Worm (Caenorhabditis elegans): ENCODE measurements around the gene maph-9.

Gene maph-9

DNA sequence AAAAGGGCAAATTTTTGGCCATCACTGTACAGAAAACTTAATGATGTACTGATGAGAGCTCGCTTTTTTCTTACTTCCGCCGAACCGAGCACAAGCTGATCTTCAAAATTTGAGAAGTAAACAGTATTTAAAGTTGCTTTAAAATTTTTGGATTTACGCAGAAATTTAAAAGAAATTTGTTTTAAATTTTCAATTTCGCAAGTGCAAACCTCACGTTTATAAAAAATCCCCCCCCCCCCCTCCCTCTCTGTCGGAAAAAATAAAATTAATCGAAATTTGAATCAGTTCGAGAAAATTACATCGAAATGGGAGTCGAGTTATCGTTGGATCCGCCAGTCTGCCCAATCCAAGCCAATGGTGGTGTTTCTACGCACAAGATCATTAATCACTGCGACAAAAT is 3.1 kb upstream of the maph-9 start, which contains the start of gene C34D4.3:
Gene C34D4.3, plus strand, starts transcription at position 301 of the 400 bp plus-strand sequence.
- TF ChIP-seq aha-1 (tag) (peak; percentile 10), mxl-3 (GFP tag; optimal IDR thresholded peaks at IDR 0.05) (no peak)

DNA sequence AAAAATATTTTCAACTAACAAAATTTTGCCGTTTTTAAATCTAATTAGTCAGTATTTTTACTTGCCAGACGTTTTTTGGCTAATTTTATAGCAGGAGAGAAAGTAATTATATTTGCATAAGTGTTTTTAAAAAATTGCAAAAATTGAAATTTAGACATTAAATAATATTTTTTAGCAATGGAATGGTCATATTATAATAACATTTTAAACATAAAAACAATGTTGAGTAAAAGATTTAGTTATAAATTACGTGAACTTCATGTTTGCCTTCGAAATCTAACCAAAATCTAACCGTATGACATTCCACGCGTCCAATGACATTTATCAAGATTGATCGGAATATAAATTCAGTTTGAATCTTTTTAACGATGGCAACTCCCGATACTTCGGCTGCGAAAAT is 2.1 kb upstream of the maph-9 start, which contains the start of gene C34D4.2:
Gene C34D4.2, plus strand, starts transcription at position 301 of the 400 bp plus-strand sequence.
- no peak for TF ChIP-seq nhr-41 (GFP tag; IDR thresholded peaks at IDR 0.05)
- TF ChIP-seq ztf-11 (tag; optimal IDR thresholded peaks at IDR 0.05): no peak
- TF ChIP-seq F10B5.3 (tag; optimal IDR thresholded peaks at IDR 0.05): no peak
- no peak for TF ChIP-seq T20F7.1 (GFP tag; optimal IDR thresholded peaks at IDR 0.05)
- no peak for TF ChIP-seq ZK546.5 (tag; optimal IDR thresholded peaks at IDR 0.05)
- TF ChIP-seq daf-12 (tag; optimal IDR thresholded peaks at IDR 0.05): no peak
- no peak for TF ChIP-seq lin-39 (tag; optimal IDR thresholded peaks at IDR 0.05)
- no peak for TF ChIP-seq D1046.2 (GFP tag; IDR thresholded peaks at IDR 0.05)
- TF ChIP-seq lim-7 (GFP tag; IDR thresholded peaks at IDR 0.05): no peak
- no peak for TF ChIP-seq Y105C5A.15 (GFP tag; IDR thresholded peaks at IDR 0.05)
- TF ChIP-seq snpc-4 (tag; optimal IDR thresholded peaks at IDR 0.05): no peak
- TF ChIP-seq ceh-62 (tag; optimal IDR thresholded peaks at IDR 0.05): no peak
- TF ChIP-seq fkh-10 (GFP tag; optimal IDR thresholded peaks at IDR 0.05): no peak

DNA sequence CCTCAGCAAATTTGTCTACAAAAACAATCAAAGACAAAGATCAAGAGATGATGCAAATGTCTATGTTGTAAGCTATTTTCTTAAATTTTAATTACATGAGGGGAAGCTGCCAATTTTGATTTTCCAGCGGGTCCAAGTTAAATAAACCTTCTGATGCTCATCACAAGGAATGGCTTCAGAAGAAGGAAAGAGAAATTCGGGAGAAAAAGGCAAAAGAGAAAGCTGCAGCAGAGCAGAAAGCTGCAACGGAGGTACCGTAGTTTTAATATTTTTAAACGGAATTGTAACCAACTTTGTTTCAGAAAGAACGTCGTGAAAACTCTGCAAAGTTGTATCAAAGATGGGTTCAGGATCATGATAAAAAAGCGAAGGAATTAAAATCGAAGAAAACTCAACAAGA is 1.7 kb downstream of the maph-9 start:
- peak; percentile 94 for TF ChIP-seq aha-1 (tag)
- no peak for TF ChIP-seq dpl-1 (GFP tag; optimal IDR thresholded peaks at IDR 0.05)

DNA sequence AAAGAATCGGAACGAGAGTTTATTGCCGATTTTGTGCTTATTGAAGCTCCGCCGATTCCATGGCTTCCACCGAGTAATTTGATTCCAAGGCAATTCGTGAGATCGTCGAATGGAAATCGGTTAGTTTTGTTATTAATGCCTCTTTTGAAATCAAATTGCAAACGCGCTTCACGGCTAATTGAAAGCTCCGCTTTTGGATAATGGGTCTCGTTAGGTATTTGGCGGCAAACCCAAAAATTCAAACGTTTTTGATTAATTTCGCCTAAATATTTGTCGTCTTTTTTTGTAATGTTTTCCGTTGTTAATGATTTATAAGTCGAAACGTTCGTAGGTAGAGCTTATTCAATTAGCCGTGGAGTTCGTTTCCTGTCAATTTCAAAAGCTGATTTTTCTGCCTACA is 3.2 kb downstream of the maph-9 start:
- TF ChIP-seq skn-1 (tag; optimal IDR thresholded peaks at IDR 0.05) (no peak), daf-19 (GFP tag; conservative IDR thresholded peaks at IDR 0.05) (no peak), F44E2.7 (GFP tag; IDR thresholded peaks at IDR 0.05) (no peak), dve-1 (tag; optimal IDR thresholded peaks at IDR 0.05; ENCODE audit: insufficient read depth) (no peak), lim-7 (GFP tag; IDR thresholded peaks at IDR 0.05) (no peak), zip-2 (tag; optimal IDR thresholded peaks at IDR 0.05) (no peak), saeg-2 (GFP tag; IDR thresholded peaks at IDR 0.05) (no peak), snpc-4 (tag; optimal IDR thresholded peaks at IDR 0.05) (no peak), pha-4 (GFP tag; IDR thresholded peaks at IDR 0.05) (no peak), pha-4 (tag; optimal IDR thresholded peaks at IDR 0.05) (no peak), nhr-102 (tag; optimal IDR thresholded peaks at IDR 0.05) (no peak), unc-62 (GFP tag; optimal IDR thresholded peaks at IDR 0.05 in 1 of 2) (no peak), unc-62 (tag; optimal IDR thresholded peaks at IDR 0.05) (no peak), arid-1 (GFP tag; conservative IDR thresholded peaks at IDR 0.05) (no peak), ztf-7 (tag; optimal IDR thresholded peaks at IDR 0.05) (no peak), nhr-10 (tag; optimal IDR thresholded peaks at IDR 0.05) (no peak), Y48G9A.11 (GFP tag; IDR thresholded peaks at IDR 0.05) (no peak), nhr-11 (tag; optimal IDR thresholded peaks at IDR 0.05) (no peak), cey-2 (tag; optimal IDR thresholded peaks at IDR 0.05; ENCODE audit: borderline replicate concordance, insufficient read depth) (no peak), daf-16 (GFP tag; optimal IDR thresholded peaks at IDR 0.05) (no peak), daf-16 (tag; optimal IDR thresholded peaks at IDR 0.05) (no peak)

DNA sequence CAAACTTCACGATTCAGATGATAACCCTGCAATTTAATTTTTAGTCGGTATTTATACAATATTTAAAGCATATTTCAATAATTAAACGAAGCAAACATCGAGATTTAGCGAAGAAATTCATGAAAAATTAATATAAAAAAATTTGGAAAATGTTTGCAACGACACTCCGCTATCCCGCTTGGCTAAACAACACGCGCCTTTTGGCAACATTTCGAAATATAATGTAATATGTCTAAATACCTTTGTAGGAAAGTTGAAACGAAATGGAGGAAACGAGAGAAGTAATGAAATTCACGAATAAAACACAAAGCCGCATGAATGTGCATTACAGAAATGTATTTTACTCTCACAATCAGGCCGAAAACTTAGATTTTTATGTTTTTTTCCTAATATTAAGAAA is 9.3 kb downstream of the maph-9 start, which contains the start of gene rpc-1:
Gene rpc-1, minus strand, starts transcription at position 26 of the 400 bp plus-strand sequence.
- no peak for TF ChIP-seq Y105C5A.15 (GFP tag; IDR thresholded peaks at IDR 0.05)
- no peak for TF ChIP-seq spr-3 (GFP tag; optimal IDR thresholded peaks at IDR 0.05)
- no peak for TF ChIP-seq nhr-10 (tag; optimal IDR thresholded peaks at IDR 0.05)
- TF ChIP-seq lin-29 (GFP tag; IDR thresholded peaks at IDR 0.05): no peak
- peak; percentile 86 for TF ChIP-seq zip-2 (tag; optimal IDR thresholded peaks at IDR 0.05)
- TF ChIP-seq R02D3.7 (tag; optimal IDR thresholded peaks at IDR 0.05): no peak
- TF ChIP-seq nhr-28 (tag; optimal IDR thresholded peaks at IDR 0.05): no peak
- no peak for TF ChIP-seq F44E2.7 (GFP tag; IDR thresholded peaks at IDR 0.05)
- TF ChIP-seq F10B5.3 (tag; optimal IDR thresholded peaks at IDR 0.05): no peak
- no peak for TF ChIP-seq ceh-82 (tag; optimal IDR thresholded peaks at IDR 0.05)
- TF ChIP-seq Y5F2A.4 (GFP tag; optimal IDR thresholded peaks at IDR 0.05): no peak
- no peak for TF ChIP-seq cey-2 (tag; optimal IDR thresholded peaks at IDR 0.05; ENCODE audit: borderline replicate concordance, insufficient read depth)
- peak; percentile 29 for TF ChIP-seq hlh-30 (tag; optimal IDR thresholded peaks at IDR 0.05; ENCODE audit: insufficient read depth)
- TF ChIP-seq daf-8 (GFP tag; IDR thresholded peaks at IDR 0.05): no peak
- no peak for TF ChIP-seq fos-1 (tag; optimal IDR thresholded peaks at IDR 0.05)
- no peak for TF ChIP-seq tag-97 (GFP tag; IDR thresholded peaks at IDR 0.05)
- no peak for TF ChIP-seq dmd-9 (GFP tag; IDR thresholded peaks at IDR 0.05)
- TF ChIP-seq ceh-62 (tag; optimal IDR thresholded peaks at IDR 0.05): no peak
- no peak for TF ChIP-seq mxl-3 (GFP tag; optimal IDR thresholded peaks at IDR 0.05)
- TF ChIP-seq egl-43 (GFP tag; IDR thresholded peaks at IDR 0.05): no peak
